Worm (Caenorhabditis elegans): ENCODE results near the gene srh-17.

Gene srh-17

ce11 chrV:14696604-14697307 is 35.7 kb downstream of the srh-17 start, which contains the start of gene unc-112 (continued):
- peak; percentile 25 for TF ChIP-seq nhr-43 (tag; optimal IDR thresholded peaks at IDR 0.05; ENCODE audit: poor library complexity, severe bottlenecking)

ce11 chrV:14698005-14698404 is 36.9 kb downstream of the srh-17 start:
- TF ChIP-seq nhr-43 (tag; optimal IDR thresholded peaks at IDR 0.05; ENCODE audit: poor library complexity, severe bottlenecking) (no peak), fkh-10 (GFP tag; optimal IDR thresholded peaks at IDR 0.05) (no peak), elt-1 (tag; optimal IDR thresholded peaks at IDR 0.05) (no peak), nhr-28 (tag; optimal IDR thresholded peaks at IDR 0.05) (no peak), elt-3 (tag; optimal IDR thresholded peaks at IDR 0.05) (no peak), ztf-4 (tag; optimal IDR thresholded peaks at IDR 0.05) (no peak), zag-1 (tag; optimal IDR thresholded peaks at IDR 0.05) (no peak), pqm-1 (tag; optimal IDR thresholded peaks at IDR 0.05) (no peak), egl-27 (tag; optimal IDR thresholded peaks at IDR 0.05) (no peak), fkh-2 (tag; optimal IDR thresholded peaks at IDR 0.05) (no peak), aly-2 (tag; optimal IDR thresholded peaks at IDR 0.05) (no peak), nfya-1 (tag; optimal IDR thresholded peaks at IDR 0.05; ENCODE audit: insufficient read depth) (no peak), tbx-2 (tag; optimal IDR thresholded peaks at IDR 0.05) (no peak), eor-1 (tag; optimal IDR thresholded peaks at IDR 0.05) (no peak), snpc-4 (tag; optimal IDR thresholded peaks at IDR 0.05) (no peak)

ce11 chrV:14698666-14699065 is 37.6 kb downstream of the srh-17 start, which contains the start of gene set-5:
set-5 (plus strand) TSS chrV:14698966.
- TF ChIP-seq eor-1 (tag; optimal IDR thresholded peaks at IDR 0.05): no peak
- no peak for TF ChIP-seq daf-12 (tag; optimal IDR thresholded peaks at IDR 0.05)
- TF ChIP-seq pha-4 (tag; optimal IDR thresholded peaks at IDR 0.05): no peak
- no peak for TF ChIP-seq zag-1 (tag; optimal IDR thresholded peaks at IDR 0.05)
- TF ChIP-seq elt-3 (tag; optimal IDR thresholded peaks at IDR 0.05): no peak
- TF ChIP-seq fos-1 (tag; optimal IDR thresholded peaks at IDR 0.05): no peak
- TF ChIP-seq ceh-16 (tag; optimal IDR thresholded peaks at IDR 0.05): no peak
- no peak for TF ChIP-seq egl-5 (tag; optimal IDR thresholded peaks at IDR 0.05)
- no peak for TF ChIP-seq ama-1 (optimal IDR thresholded peaks at IDR 0.05)
- no peak for TF ChIP-seq unc-39 (tag; optimal IDR thresholded peaks at IDR 0.05)
- no peak for TF ChIP-seq ztf-4 (tag; optimal IDR thresholded peaks at IDR 0.05)
- no peak for TF ChIP-seq nhr-28 (tag; optimal IDR thresholded peaks at IDR 0.05)
- TF ChIP-seq jun-1 (tag; optimal IDR thresholded peaks at IDR 0.05): no peak

- no peak for TF ChIP-seq nhr-76 (tag; optimal IDR thresholded peaks at IDR 0.05)
- no peak for TF ChIP-seq unc-62 (GFP tag; optimal IDR thresholded peaks at IDR 0.05)
- TF ChIP-seq mml-1 (tag; optimal IDR thresholded peaks at IDR 0.05): no peak
- TF ChIP-seq ceh-28 (tag; optimal IDR thresholded peaks at IDR 0.05): no peak
- TF ChIP-seq ama-1 (optimal IDR thresholded peaks at IDR 0.05): no peak
- TF ChIP-seq nhr-77 (tag; optimal IDR thresholded peaks at IDR 0.05): no peak
- TF ChIP-seq ZK546.5 (tag; optimal IDR thresholded peaks at IDR 0.05): no peak
- TF ChIP-seq aly-2 (tag; optimal IDR thresholded peaks at IDR 0.05): no peak
- no peak for TF ChIP-seq lsy-12 (tag; optimal IDR thresholded peaks at IDR 0.05)
- no peak for TF ChIP-seq elt-1 (tag; optimal IDR thresholded peaks at IDR 0.05)
- TF ChIP-seq fkh-10 (GFP tag; optimal IDR thresholded peaks at IDR 0.05): no peak
- no peak for TF ChIP-seq nhr-67 (tag; optimal IDR thresholded peaks at IDR 0.05)
- no peak for TF ChIP-seq pqm-1 (tag; optimal IDR thresholded peaks at IDR 0.05)
- no peak for TF ChIP-seq lin-39 (tag; optimal IDR thresholded peaks at IDR 0.05)
- no peak for TF ChIP-seq skn-1 (tag; optimal IDR thresholded peaks at IDR 0.05)
These were observed 46.9 kb downstream of the srh-17 start, which contains the start of gene R08A2.9 for ce11 chrV:14707958-14708357. R08A2.9 (plus strand) TSS chrV:14708258.

ce11 chrV:14711077-14711476 is 50.0 kb downstream of the srh-17 start, which contains the start of gene ssp-33:
ssp-33 (plus strand) TSS chrV:14711377.
- TF ChIP-seq ceh-82 (tag; optimal IDR thresholded peaks at IDR 0.05) (no peak), egl-27 (tag; optimal IDR thresholded peaks at IDR 0.05) (no peak), fos-1 (tag; optimal IDR thresholded peaks at IDR 0.05) (no peak), pha-4 (tag; optimal IDR thresholded peaks at IDR 0.05) (no peak), zag-1 (tag; optimal IDR thresholded peaks at IDR 0.05) (no peak), fkh-10 (GFP tag; optimal IDR thresholded peaks at IDR 0.05) (no peak), nhr-76 (tag; optimal IDR thresholded peaks at IDR 0.05) (no peak), nhr-237 (tag; optimal IDR thresholded peaks at IDR 0.05) (no peak), lin-15B (tag; optimal IDR thresholded peaks at IDR 0.05) (no peak)
